Worm (Caenorhabditis elegans) whole organism, young adult: ENCODE measurements around the gene Y39G8B.2.
"Not testable (repeated sequence)": the region's sequence is repeated elsewhere in the genome, so short reads cannot be mapped to it uniquely, and the experiment has no call there.

Experiments
- K11D2.4 ChIP-seq: fragments of 200-800 bp; sonication (Bioruptor generic); IDR thresholded peaks from 2 replicates; pipeline ENCODE4 v1.3.6; 2022; ENCODE audit warnings: missing genetic modification reagents, missing genetic modification characterization, missing compliant biosample characterization
- ZK185.1 ChIP-seq: sonication (generic microtip); optimal IDR thresholded peaks from 2 replicates; lab custom pipeline; 2016; ENCODE audit warnings: mild to moderate bottlenecking, missing genetic modification characterization, missing compliant biosample characterization; ENCODE audit not compliant: poor library complexity, severe bottlenecking
- ama-1 ChIP-seq, 3 experiments: fragments of 150-350 bp in 1 of 3; sonication (generic microtip) in 2 of 3; optimal IDR thresholded peaks; 2 replicates each; lab custom pipeline; 2014 to 2018; ENCODE audit warnings: missing biosample characterization in 2 of 3, missing genetic modification characterization in 2 of 3, missing genetic modification reagents in 2 of 3
- aptf-2 ChIP-seq: fragments of 200-800 bp; sonication (Bioruptor generic); conservative IDR thresholded peaks from 2 replicates; pipeline ENCODE4 v1.3.6; 2022; ENCODE audit warnings: missing genetic modification reagents, missing genetic modification characterization, missing compliant biosample characterization
- athp-1 ChIP-seq: sonication (generic microtip); optimal IDR thresholded peaks from 2 replicates; lab custom pipeline; 2017; ENCODE audit warnings: mild to moderate bottlenecking, missing genetic modification characterization, missing compliant biosample characterization
- dpff-1 ChIP-seq: sonication (generic microtip); optimal IDR thresholded peaks from 2 replicates; lab custom pipeline; 2017; ENCODE audit warnings: mild to moderate bottlenecking, missing genetic modification characterization, missing compliant biosample characterization
- ekl-4 ChIP-seq: fragments of 200-800 bp; sonication (Bioruptor generic); IDR thresholded peaks from 2 replicates; pipeline ENCODE4 v1.3.6; 2022; ENCODE audit warnings: missing genetic modification reagents, missing genetic modification characterization, missing compliant biosample characterization
- lin-35 ChIP-seq, 3 experiments: fragments of 150-350 bp in 2 of 3; sonication (generic microtip) in 1 of 3; optimal IDR thresholded peaks; 2 replicates each; lab custom pipeline; 2014 to 2018; ENCODE audit warnings: missing biosample characterization in 3 of 3, missing genetic modification characterization in 3 of 3, missing genetic modification reagents in 3 of 3
- madf-10 ChIP-seq: sonication (generic microtip); optimal IDR thresholded peaks from 2 replicates; lab custom pipeline; 2016; ENCODE audit warnings: mild to moderate bottlenecking, missing genetic modification characterization, missing compliant biosample characterization
- madf-6 ChIP-seq: fragments of 200-800 bp; sonication (Bioruptor generic); IDR thresholded peaks from 2 replicates; pipeline ENCODE4 v1.3.6; 2022; ENCODE audit warnings: missing genetic modification reagents, missing genetic modification characterization, missing compliant biosample characterization
- nfya-1 ChIP-seq: sonication (generic microtip); optimal IDR thresholded peaks from 2 replicates; lab custom pipeline; 2017; ENCODE audit warnings: antibody characterized with exemption, missing compliant biosample characterization, missing genetic modification characterization, borderline replicate concordance; ENCODE audit not compliant: insufficient read depth
- pha-4 ChIP-seq: fragments of 150-350 bp; sonication (generic microtip); optimal IDR thresholded peaks from 2 replicates; lab custom pipeline; 2014; ENCODE audit warnings: missing biosample characterization, missing genetic modification reagents, missing genetic modification characterization

- TF ChIP-seq ekl-4 (GFP tag; lab: Robert Waterston, UW); lin-35 (GFP tag; optimal IDR thresholded peaks at IDR 0.05; lab: Kevin White, UChicago); dpff-1 (tag; lab: Kevin White, UChicago); madf-6; aptf-2 (GFP tag; lab: Robert Waterston, UW); athp-1 (tag; lab: Kevin White, UChicago); nfya-1 (tag; lab: Kevin White, UChicago); ZK185.1; pha-4; K11D2.4 (GFP tag; lab: Robert Waterston, UW); madf-10 (tag; lab: Kevin White, UChicago); ama-1 (optimal IDR thresholded peaks at IDR 0.05; lab: Kevin White, UChicago); ama-1 (GFP tag; optimal IDR thresholded peaks at IDR 0.05; lab: Kevin White, UChicago): not testable (repeated sequence)
These were observed 45.2 kb upstream of the Y39G8B.2 start, which contains the start of gene F01D5.10 for ce11 chrII:14021230-14021629.
